Worm (Caenorhabditis elegans) whole organism, late embryonic: ENCODE measurements around the gene C49F5.5.

Experiments used
- C08G9.2 ChIP-seq: sonication (generic microtip); optimal IDR thresholded peaks from 2 replicates; lab custom pipeline; 2016; ENCODE audit warnings: mild to moderate bottlenecking, missing genetic modification characterization, moderate library complexity, missing compliant biosample characterization
- C38D4.7 ChIP-seq: fragments of 200-800 bp; sonication (Bioruptor generic); optimal IDR thresholded peaks from 2 replicates; lab custom pipeline; 2018; ENCODE audit warnings: mild to moderate bottlenecking, missing genetic modification characterization, moderate library complexity, missing compliant biosample characterization
- F13H6.1 ChIP-seq: sonication (generic microtip); optimal IDR thresholded peaks from 2 replicates; lab custom pipeline; 2016; ENCODE audit warnings: missing genetic modification characterization, missing compliant biosample characterization
- K02D7.2 ChIP-seq: sonication (generic microtip); optimal IDR thresholded peaks from 2 replicates; lab custom pipeline; 2017; ENCODE audit warnings: mild to moderate bottlenecking, missing genetic modification characterization, missing compliant biosample characterization
- K09A11.1 ChIP-seq: sonication (generic microtip); optimal IDR thresholded peaks from 2 replicates; lab custom pipeline; 2017; ENCODE audit warnings: antibody characterized with exemption, mild to moderate bottlenecking, missing genetic modification characterization, missing compliant biosample characterization; ENCODE audit not compliant: insufficient read depth
- ahr-1 ChIP-seq: sonication (generic microtip); optimal IDR thresholded peaks from 2 replicates; lab custom pipeline; 2016; ENCODE audit warnings: missing genetic modification characterization, missing compliant biosample characterization
- ama-1 ChIP-seq: fragments of 150-350 bp; optimal IDR thresholded peaks from 2 replicates; lab custom pipeline; 2014
- ceh-18 ChIP-seq: sonication (generic microtip); optimal IDR thresholded peaks from 2 replicates; lab custom pipeline; 2016; ENCODE audit warnings: missing genetic modification characterization, missing compliant biosample characterization
- ceh-2 ChIP-seq: sonication (generic microtip); optimal IDR thresholded peaks from 2 replicates; lab custom pipeline; 2016; ENCODE audit warnings: missing genotype, missing genetic modification characterization, missing compliant biosample characterization
- ceh-22 ChIP-seq: sonication (generic microtip); optimal IDR thresholded peaks from 2 replicates; lab custom pipeline; 2017; ENCODE audit warnings: missing biosample characterization, missing genetic modification characterization
- ceh-9 ChIP-seq: sonication (generic microtip); optimal IDR thresholded peaks from 2 replicates; lab custom pipeline; 2016; ENCODE audit warnings: mild to moderate bottlenecking, missing genetic modification characterization, inconsistent platforms, missing compliant biosample characterization
- dve-1 ChIP-seq: sonication (generic microtip); optimal IDR thresholded peaks from 2 replicates; lab custom pipeline; 2017; ENCODE audit warnings: antibody characterized with exemption, mild to moderate bottlenecking, missing genetic modification characterization, missing compliant biosample characterization
- elt-2 ChIP-seq: sonication (generic microtip); optimal IDR thresholded peaks from 2 replicates; lab custom pipeline; 2016; ENCODE audit warnings: missing genetic modification reagents, missing genetic modification characterization, missing compliant biosample characterization
- elt-4 ChIP-seq: sonication (generic microtip); optimal IDR thresholded peaks from 2 replicates; lab custom pipeline; 2016; ENCODE audit warnings: missing genetic modification characterization, missing compliant biosample characterization
- ets-4 ChIP-seq: sonication (generic microtip); optimal IDR thresholded peaks from 2 replicates; lab custom pipeline; 2016; ENCODE audit warnings: missing genetic modification characterization, missing compliant biosample characterization
- fkh-6 ChIP-seq: sonication (generic microtip); optimal IDR thresholded peaks from 2 replicates; lab custom pipeline; 2016; ENCODE audit warnings: missing genetic modification characterization, missing compliant biosample characterization
- hlh-13 ChIP-seq: fragments of 200-800 bp; sonication (Bioruptor generic); optimal IDR thresholded peaks from 2 replicates; lab custom pipeline; 2018; ENCODE audit warnings: mild to moderate bottlenecking, missing genetic modification characterization, missing compliant biosample characterization
- hlh-30 ChIP-seq: sonication (generic microtip); optimal IDR thresholded peaks from 2 replicates; lab custom pipeline; 2017; ENCODE audit warnings: antibody characterized with exemption, missing genetic modification characterization, missing compliant biosample characterization; ENCODE audit not compliant: insufficient read depth
- hlh-6 ChIP-seq: sonication (generic microtip); optimal IDR thresholded peaks from 2 replicates; lab custom pipeline; 2016; ENCODE audit warnings: missing genotype, missing genetic modification characterization, missing compliant biosample characterization
- nfya-1 ChIP-seq: sonication (generic microtip); optimal IDR thresholded peaks from 2 replicates; lab custom pipeline; 2017; ENCODE audit warnings: missing genetic modification characterization, mild to moderate bottlenecking, missing compliant biosample characterization, antibody characterized with exemption, moderate library complexity
- npax-4 ChIP-seq: sonication (generic microtip); optimal IDR thresholded peaks from 2 replicates; lab custom pipeline; 2016; ENCODE audit warnings: missing genetic modification characterization, missing compliant biosample characterization
- odd-2 ChIP-seq: sonication (generic microtip); optimal IDR thresholded peaks from 2 replicates; lab custom pipeline; 2017; ENCODE audit warnings: antibody characterized with exemption, mild to moderate bottlenecking, missing genetic modification characterization, missing compliant biosample characterization
- pat-9 ChIP-seq: fragments of 200-800 bp; sonication (Bioruptor generic); optimal IDR thresholded peaks from 2 replicates; lab custom pipeline; 2018; ENCODE audit warnings: mild to moderate bottlenecking, missing genetic modification characterization, moderate library complexity, missing compliant biosample characterization
- pax-1 ChIP-seq: fragments of 150-350 bp; optimal IDR thresholded peaks from 2 replicates; lab custom pipeline; 2014; ENCODE audit warnings: missing biosample characterization, missing genetic modification characterization
- pha-2 ChIP-seq: sonication (generic microtip); optimal IDR thresholded peaks from 2 replicates; lab custom pipeline; 2017; ENCODE audit warnings: mild to moderate bottlenecking, missing genetic modification characterization, missing compliant biosample characterization
- pha-4 ChIP-seq: fragments of 150-350 bp; optimal IDR thresholded peaks from 2 replicates; lab custom pipeline; 2018; ENCODE audit warnings: missing biosample characterization, missing genetic modification reagents, missing genetic modification characterization
- pros-1 ChIP-seq: fragments of 150-350 bp; optimal IDR thresholded peaks from 2 replicates; lab custom pipeline; 2014; ENCODE audit warnings: missing biosample characterization, missing genetic modification reagents, missing genetic modification characterization
- sdc-2 ChIP-seq: sonication (generic microtip); optimal IDR thresholded peaks from 2 replicates; lab custom pipeline; 2016; ENCODE audit warnings: missing genotype, missing genetic modification characterization, missing compliant biosample characterization
- sox-4 ChIP-seq: sonication (generic microtip); optimal IDR thresholded peaks from 2 replicates; lab custom pipeline; 2017; ENCODE audit warnings: mild to moderate bottlenecking, missing genetic modification characterization, inconsistent platforms, missing compliant biosample characterization
- tbx-2 ChIP-seq: sonication (generic microtip); optimal IDR thresholded peaks from 2 replicates; lab custom pipeline; 2016; ENCODE audit warnings: missing genetic modification characterization, missing compliant biosample characterization
- unc-3 ChIP-seq, 2 experiments: fragments of 200-800 bp in 1 of 2; sonication (Bioruptor generic) in 1 of 2; sonication (generic microtip) in 1 of 2; conservative IDR thresholded peaks in 1 of 2; optimal IDR thresholded peaks in 1 of 2; 2 replicates each; pipeline versions ENCODE4 v1.3.6 to Lab custom; 2016 to 2022; ENCODE audit warnings: missing compliant biosample characterization in 2 of 2, missing genetic modification characterization in 2 of 2, missing genetic modification reagents in 1 of 2
- zip-5 ChIP-seq: sonication (generic microtip); optimal IDR thresholded peaks from 2 replicates; lab custom pipeline; 2016; ENCODE audit warnings: missing genetic modification characterization, missing compliant biosample characterization

C49F5.5 gene

ce11 chrX:11996606-11997005 is 10.6 kb downstream of the C49F5.5 start:
- no peak for TF ChIP-seq elt-4 (tag; lab: Kevin White, UChicago)

- TF ChIP-seq hlh-30 (tag; lab: Kevin White, UChicago) (no peak), pha-2 (no peak), zip-5 (tag; lab: Kevin White, UChicago) (no peak), npax-4 (tag; lab: Kevin White, UChicago) (no peak), pat-9 (tag; lab: Kevin White, UChicago) (no peak), odd-2 (tag; lab: Kevin White, UChicago) (no peak), sox-4 (no peak), K02D7.2 (tag; lab: Kevin White, UChicago) (no peak), C38D4.7 (no peak), ets-4 (no peak), ceh-18 (no peak), C08G9.2 (no peak), ama-1 (no peak), ahr-1 (tag; lab: Kevin White, UChicago) (no peak), hlh-6 (tag; lab: Kevin White, UChicago) (no peak), nfya-1 (no peak), unc-3 (GFP tag; conservative IDR thresholded peaks at IDR 0.05; lab: Robert Waterston, UW) (no peak), unc-3 (tag; optimal IDR thresholded peaks at IDR 0.05; lab: Kevin White, UChicago) (no peak), pha-4 (no peak)
Observed at ce11 chrX:11999573-11999972, 13.6 kb downstream of the C49F5.5 start.

ce11 chrX:12001600-12001999 is 15.6 kb downstream of the C49F5.5 start:
- no peak for TF ChIP-seq dve-1 (tag; lab: Kevin White, UChicago)
- no peak for TF ChIP-seq ceh-9 (tag; lab: Kevin White, UChicago)
- no peak for TF ChIP-seq odd-2 (tag; lab: Kevin White, UChicago)
- TF ChIP-seq fkh-6 (tag; lab: Kevin White, UChicago): no peak
- TF ChIP-seq ahr-1 (tag; lab: Kevin White, UChicago): no peak
- no peak for TF ChIP-seq ceh-2 (tag; lab: Kevin White, UChicago)
- no peak for TF ChIP-seq pha-4
- no peak for TF ChIP-seq ceh-22 (tag; lab: Kevin White, UChicago)
- no peak for TF ChIP-seq pha-2
- no peak for TF ChIP-seq ets-4
- no peak for TF ChIP-seq K02D7.2 (tag; lab: Kevin White, UChicago)
- TF ChIP-seq, all 69 proteins: peak for 0

- TF ChIP-seq ceh-22 (tag; lab: Kevin White, UChicago) (no peak), F13H6.1 (tag; lab: Kevin White, UChicago) (no peak), dve-1 (tag; lab: Kevin White, UChicago) (no peak), ceh-18 (no peak)
Observed at ce11 chrX:12003969-12004368, 18.0 kb downstream of the C49F5.5 start.

ce11 chrX:12004925-12005324 is 18.9 kb downstream of the C49F5.5 start:
- TF ChIP-seq unc-3 (GFP tag; conservative IDR thresholded peaks at IDR 0.05; lab: Robert Waterston, UW) (no peak), unc-3 (tag; optimal IDR thresholded peaks at IDR 0.05; lab: Kevin White, UChicago) (no peak), hlh-30 (tag; lab: Kevin White, UChicago) (no peak), K09A11.1 (no peak), tbx-2 (tag; lab: Kevin White, UChicago) (no peak), nfya-1 (no peak), pros-1 (tag; lab: Kevin White, UChicago) (no peak), ceh-9 (tag; lab: Kevin White, UChicago) (no peak), elt-2 (no peak), F13H6.1 (tag; lab: Kevin White, UChicago) (no peak), hlh-13 (no peak)

ce11 chrX:12005499-12005959 is 19.5 kb downstream of the C49F5.5 start, which contains the start of gene sma-5:
Gene sma-5 (minus strand): TSS chrX:12005549.
- TF ChIP-seq sdc-2 (tag; lab: Kevin White, UChicago) (no peak), dve-1 (tag; lab: Kevin White, UChicago) (no peak), unc-3 (GFP tag; conservative IDR thresholded peaks at IDR 0.05; lab: Robert Waterston, UW) (no peak), unc-3 (tag; optimal IDR thresholded peaks at IDR 0.05; lab: Kevin White, UChicago) (no peak), pax-1 (tag; lab: Kevin White, UChicago) (peak; percentile 39)
